Fruit fly (Drosophila melanogaster) whole organism, embryonic: Measurements from ENCODE around the gene lectin-28C.

Source experiments
- Aef1 ChIP-seq: fragments of 200-800 bp; sonication (Bioruptor generic); IDR thresholded peaks from 3 replicates; pipeline ENCODE4 v1.3.6; 2022; ENCODE audit warnings: missing biosample characterization, missing genetic modification characterization
- Atf3 ChIP-seq: fragments of 200-800 bp; sonication (Bioruptor generic); optimal IDR thresholded peaks from 3 replicates; lab custom pipeline; 2016; ENCODE audit warnings: missing biosample characterization, missing genetic modification characterization
- C15 ChIP-seq: fragments of 200-800 bp; sonication (Bioruptor generic); IDR thresholded peaks from 3 replicates; pipeline ENCODE4 v1.3.6; 2022; ENCODE audit warnings: missing biosample characterization, missing genetic modification characterization
- CG10321 ChIP-seq: fragments of 200-800 bp; sonication (Bioruptor generic); IDR thresholded peaks from 2 replicates; pipeline ENCODE4 v1.3.6; 2022; ENCODE audit warnings: missing biosample characterization, missing genetic modification characterization
- CG11504 ChIP-seq: fragments of 200-800 bp; sonication (Bioruptor generic); optimal IDR thresholded peaks from 3 replicates; lab custom pipeline; 2019; ENCODE audit warnings: missing biosample characterization, mild to moderate bottlenecking, missing genetic modification characterization, moderate library complexity
- CG12236 ChIP-seq: fragments of 200-800 bp; sonication (Bioruptor generic); optimal IDR thresholded peaks from 2 replicates; lab custom pipeline; 2016; ENCODE audit warnings: missing biosample characterization, missing genetic modification characterization
- CG12659 ChIP-seq: fragments of 200-800 bp; sonication (Bioruptor generic); optimal IDR thresholded peaks from 3 replicates; lab custom pipeline; 2017; ENCODE audit warnings: mild to moderate bottlenecking, missing biosample characterization, missing genetic modification reagents, missing genetic modification characterization
- CG13624 ChIP-seq: fragments of 200-800 bp; sonication (Bioruptor generic); optimal IDR thresholded peaks from 2 replicates; lab custom pipeline; 2016; ENCODE audit warnings: missing biosample characterization, missing genetic modification characterization
- CG14441 ChIP-seq: fragments of 200-800 bp; sonication (Bioruptor generic); IDR thresholded peaks from 2 replicates; pipeline ENCODE4 v1.3.6; 2022; ENCODE audit warnings: missing biosample characterization, missing genetic modification characterization
- CG17186 ChIP-seq: fragments of 200-800 bp; sonication (Bioruptor generic); optimal IDR thresholded peaks from 3 replicates; lab custom pipeline; 2017; ENCODE audit warnings: missing biosample characterization, missing genetic modification reagents, missing genetic modification characterization
- CG17361 ChIP-seq: fragments of 200-800 bp; sonication (Bioruptor generic); IDR thresholded peaks from 3 replicates; pipeline ENCODE4 v1.3.6; 2022; ENCODE audit warnings: missing biosample characterization, missing genetic modification characterization
- CG17802 ChIP-seq: fragments of 200-800 bp; sonication (Bioruptor generic); optimal IDR thresholded peaks from 2 replicates; lab custom pipeline; 2018; ENCODE audit warnings: missing biosample characterization, mild to moderate bottlenecking, missing genetic modification characterization, moderate library complexity
- CG18619 ChIP-seq: fragments of 200-800 bp; sonication (Bioruptor generic); optimal IDR thresholded peaks from 3 replicates; lab custom pipeline; 2017; ENCODE audit warnings: missing biosample characterization, mild to moderate bottlenecking, missing genetic modification characterization
- CG30431 ChIP-seq: fragments of 200-800 bp; sonication (Bioruptor generic); optimal IDR thresholded peaks from 2 replicates; lab custom pipeline; 2017; ENCODE audit warnings: missing biosample characterization, missing genetic modification characterization
- CG31388 ChIP-seq: fragments of 200-800 bp; sonication (Bioruptor generic); optimal IDR thresholded peaks from 2 replicates; lab custom pipeline; 2016; ENCODE audit warnings: missing biosample characterization, missing genetic modification characterization
- CG32767 ChIP-seq: fragments of 200-800 bp; sonication (Bioruptor generic); IDR thresholded peaks from 2 replicates; pipeline ENCODE4 v1.3.6; 2022; ENCODE audit warnings: missing biosample characterization, missing genetic modification characterization
- CG32772 ChIP-seq: fragments of 200-800 bp; sonication (Bioruptor generic); IDR thresholded peaks from 2 replicates; pipeline ENCODE4 v1.3.6; 2022; ENCODE audit warnings: missing biosample characterization, missing genetic modification characterization
- CG6791 ChIP-seq: fragments of 200-800 bp; sonication (Bioruptor generic); IDR thresholded peaks from 3 replicates; pipeline ENCODE4 v1.3.6; 2022; ENCODE audit warnings: missing biosample characterization, missing genetic modification characterization; ENCODE audit not compliant: partially characterized antibody
- CG7271 ChIP-seq: fragments of 200-800 bp; sonication (Bioruptor generic); optimal IDR thresholded peaks from 2 replicates; lab custom pipeline; 2018; ENCODE audit warnings: missing biosample characterization, mild to moderate bottlenecking, missing genetic modification characterization, moderate library complexity
- CG7963 ChIP-seq: fragments of 200-800 bp; sonication (Bioruptor generic); IDR thresholded peaks from 3 replicates; pipeline ENCODE4 v1.3.6; 2022; ENCODE audit warnings: missing biosample characterization, missing genetic modification characterization; ENCODE audit not compliant: partially characterized antibody
- CG8924 ChIP-seq: fragments of 200-800 bp; optimal IDR thresholded peaks from 3 replicates; lab custom pipeline; 2019; ENCODE audit warnings: missing biosample characterization, mild to moderate bottlenecking, missing genetic modification characterization, moderate library complexity
- CG9215 ChIP-seq: fragments of 200-800 bp; sonication (Bioruptor generic); IDR thresholded peaks from 2 replicates; pipeline ENCODE4 v1.3.6; 2022; ENCODE audit warnings: missing biosample characterization, missing genetic modification characterization
- CG9932 ChIP-seq: fragments of 200-800 bp; sonication (Bioruptor generic); IDR thresholded peaks from 2 replicates; pipeline ENCODE4 v1.3.6; 2022; ENCODE audit warnings: missing biosample characterization, missing genetic modification characterization
- CHES-1-like ChIP-seq: fragments of 200-800 bp; sonication (Bioruptor generic); optimal IDR thresholded peaks from 2 replicates; lab custom pipeline; 2016; ENCODE audit warnings: missing biosample characterization, missing genetic modification characterization
- Dip3 ChIP-seq: fragments of 200-800 bp; sonication (Bioruptor generic); optimal IDR thresholded peaks from 3 replicates; lab custom pipeline; 2016; ENCODE audit warnings: missing biosample characterization, missing genetic modification characterization
- ERR ChIP-seq: fragments of 200-800 bp; sonication (Bioruptor generic); optimal IDR thresholded peaks from 2 replicates; lab custom pipeline; 2016; ENCODE audit warnings: missing biosample characterization, missing genetic modification characterization
- Gug ChIP-seq: fragments of 200-800 bp; sonication (Bioruptor generic); IDR thresholded peaks from 4 replicates; pipeline ENCODE4 v1.3.6; 2022; ENCODE audit warnings: missing biosample characterization, missing genetic modification characterization
- H2.0 ChIP-seq: fragments of 200-800 bp; sonication (Bioruptor generic); IDR thresholded peaks from 2 replicates; pipeline ENCODE4 v1.3.6; 2022; ENCODE audit warnings: missing biosample characterization, missing genetic modification characterization
- Hand ChIP-seq: fragments of 200-800 bp; sonication (Bioruptor generic); optimal IDR thresholded peaks from 2 replicates; lab custom pipeline; 2017; ENCODE audit warnings: mild to moderate bottlenecking, missing biosample characterization, missing genetic modification reagents, missing genetic modification characterization
- Hmx ChIP-seq: fragments of 200-800 bp; sonication (Bioruptor generic); optimal IDR thresholded peaks from 2 replicates; lab custom pipeline; 2016; ENCODE audit warnings: missing biosample characterization, missing genetic modification characterization
- Kr ChIP-seq: fragments of 200-800 bp; sonication (Bioruptor generic); optimal IDR thresholded peaks from 2 replicates; lab custom pipeline; 2017; ENCODE audit warnings: missing biosample characterization, mild to moderate bottlenecking, missing genetic modification characterization
- NC2α ChIP-seq: fragments of 200-800 bp; sonication (Bioruptor generic); optimal IDR thresholded peaks from 2 replicates; lab custom pipeline; 2016; ENCODE audit warnings: missing biosample characterization, missing genetic modification characterization
- Nf-YA ChIP-seq: fragments of 200-800 bp; sonication (Bioruptor generic); IDR thresholded peaks from 2 replicates; pipeline ENCODE4 v1.3.6; 2022; ENCODE audit warnings: missing biosample characterization, missing genetic modification characterization
- Oaz ChIP-seq: fragments of 200-800 bp; sonication (Bioruptor generic); IDR thresholded peaks from 2 replicates; pipeline ENCODE4 v1.3.6; 2022; ENCODE audit warnings: missing biosample characterization, missing genetic modification characterization
- Scr ChIP-seq: fragments of 200-800 bp; sonication (Bioruptor generic); IDR thresholded peaks from 2 replicates; pipeline ENCODE4 v1.3.6; 2022; ENCODE audit warnings: missing biosample characterization, missing genetic modification characterization; ENCODE audit not compliant: partially characterized antibody
- Xrp1 ChIP-seq: fragments of 200-800 bp; sonication (Bioruptor generic); IDR thresholded peaks from 2 replicates; pipeline ENCODE4 v1.3.6; 2022; ENCODE audit warnings: missing biosample characterization, missing genetic modification characterization
- ato ChIP-seq: fragments of 200-800 bp; sonication (Bioruptor generic); IDR thresholded peaks from 2 replicates; pipeline ENCODE4 v1.3.6; 2022; ENCODE audit warnings: missing biosample characterization, missing genetic modification characterization; ENCODE audit not compliant: partially characterized antibody
- chm ChIP-seq: fragments of 200-800 bp; sonication (Bioruptor generic); IDR thresholded peaks from 2 replicates; pipeline ENCODE4 v1.3.6; 2022; ENCODE audit warnings: missing biosample characterization, missing genetic modification characterization
- chn ChIP-seq: fragments of 200-800 bp; sonication (Bioruptor generic); optimal IDR thresholded peaks from 2 replicates; lab custom pipeline; 2016; ENCODE audit warnings: missing biosample characterization, missing genetic modification characterization
- dan ChIP-seq: fragments of 200-800 bp; sonication (Bioruptor generic); IDR thresholded peaks from 2 replicates; pipeline ENCODE4 v1.3.6; 2022; ENCODE audit warnings: missing biosample characterization, missing genetic modification characterization
- esg ChIP-seq: fragments of 200-800 bp; sonication (Bioruptor generic); conservative IDR thresholded peaks from 2 replicates; pipeline ENCODE4 v1.3.6; 2022; ENCODE audit warnings: missing biosample characterization, missing genetic modification characterization
- exex ChIP-seq: fragments of 200-800 bp; sonication (Bioruptor generic); optimal IDR thresholded peaks from 4 replicates; lab custom pipeline; 2018; ENCODE audit warnings: missing biosample characterization, mild to moderate bottlenecking, missing genetic modification characterization, moderate library complexity
- gfzf ChIP-seq: fragments of 200-800 bp; sonication (Bioruptor generic); optimal IDR thresholded peaks from 2 replicates; lab custom pipeline; 2016; ENCODE audit warnings: missing biosample characterization, mild to moderate bottlenecking, missing genetic modification characterization, moderate library complexity
- hth ChIP-seq: fragments of >200 bp; optimal IDR thresholded peaks from 2 replicates; lab custom pipeline; 2017; ENCODE audit warnings: inconsistent platforms
- insv ChIP-seq, 2 experiments: fragments of 200-800 bp; sonication (Bioruptor generic); optimal IDR thresholded peaks; 3 replicates each; lab custom pipeline; 2016 to 2018; ENCODE audit warnings: missing biosample characterization in 2 of 2, missing genetic modification characterization in 2 of 2
- luna ChIP-seq: fragments of 200-800 bp; sonication (Bioruptor generic); optimal IDR thresholded peaks from 2 replicates; lab custom pipeline; 2016; ENCODE audit warnings: missing biosample characterization, missing genetic modification characterization
- mld ChIP-seq: fragments of 200-800 bp; sonication (Bioruptor generic); IDR thresholded peaks from 3 replicates; pipeline ENCODE4 v1.3.6; 2022; ENCODE audit warnings: missing biosample characterization, missing genetic modification characterization; ENCODE audit not compliant: partially characterized antibody
- row ChIP-seq: fragments of 200-800 bp; sonication (Bioruptor generic); IDR thresholded peaks from 3 replicates; pipeline ENCODE4 v1.3.6; 2022; ENCODE audit warnings: missing biosample characterization, missing genetic modification characterization
- unc-4 ChIP-seq: fragments of 200-800 bp; sonication (Bioruptor generic); IDR thresholded peaks from 2 replicates; pipeline ENCODE4 v1.3.6; 2022; ENCODE audit warnings: missing biosample characterization, missing genetic modification characterization; ENCODE audit not compliant: partially characterized antibody
- vnd ChIP-seq: fragments of 200-800 bp; sonication (Bioruptor generic); IDR thresholded peaks from 3 replicates; pipeline ENCODE4 v1.3.6; 2022; ENCODE audit warnings: missing biosample characterization, missing genetic modification characterization; ENCODE audit not compliant: partially characterized antibody
- zen2 ChIP-seq: fragments of 200-800 bp; sonication (Bioruptor generic); IDR thresholded peaks from 3 replicates; pipeline ENCODE4 v1.3.6; 2022; ENCODE audit warnings: missing biosample characterization, missing genetic modification characterization; ENCODE audit not compliant: partially characterized antibody

lectin-28C gene

DNA sequence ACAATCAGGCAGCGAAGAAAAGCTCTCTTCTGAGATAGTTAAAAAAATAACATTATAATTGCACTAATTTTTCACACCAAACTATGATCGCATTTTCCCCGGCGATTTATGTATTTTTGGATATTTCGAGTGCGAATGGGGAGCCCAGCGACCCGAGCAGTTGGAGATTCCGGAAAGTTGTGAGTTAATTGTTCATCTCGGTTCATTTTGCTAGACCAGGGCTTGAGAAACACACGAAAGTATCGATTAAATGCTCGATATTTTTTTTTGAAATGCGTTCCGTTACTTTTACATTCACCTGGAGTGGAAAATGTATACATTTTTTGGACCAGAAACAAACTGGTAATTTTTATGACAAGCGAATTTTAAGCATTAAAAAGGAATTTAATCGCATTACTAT, 46.4 kb upstream of the lectin-28C start, which contains the start of gene Cdc14 (continued):
- TF ChIP-seq Hand (GFP tag; lab: Kevin White, UChicago): no peak
- TF ChIP-seq row (GFP tag; lab: Robert Waterston, UW): 0 out of 3 replicates have a peak, but pooled peaks have one; percentile 30
- TF ChIP-seq CHES-1-like (GFP tag; lab: Kevin White, UChicago): no peak
- TF ChIP-seq Xrp1 (GFP tag; lab: Robert Waterston, UW): no peak
- peak; percentile 45; the same call in 2 of the 3 replicates for TF ChIP-seq CG6791 (GFP tag; lab: Robert Waterston, UW)
- TF ChIP-seq Atf3 (GFP tag; lab: Kevin White, UChicago): no peak
- no peak for TF ChIP-seq CG31388
- TF ChIP-seq Scr (GFP tag; lab: Robert Waterston, UW): peak; percentile 45
- no peak for TF ChIP-seq insv (GFP tag; optimal IDR thresholded peaks at IDR 0.05; lab: Kevin White, UChicago)
- TF ChIP-seq CG12236 (GFP tag; lab: Kevin White, UChicago): peak; percentile 57
- no peak for TF ChIP-seq H2.0 (GFP tag; lab: Robert Waterston, UW)
- no peak for TF ChIP-seq C15
- TF ChIP-seq CG32772 (GFP tag; lab: Robert Waterston, UW): no peak
- peak; percentile 35; the same call in 1 of the 2 replicates for TF ChIP-seq CG9932 (GFP tag; lab: Robert Waterston, UW)
- TF ChIP-seq CG12659 (GFP tag; lab: Kevin White, UChicago): peak; percentile 3
- TF ChIP-seq CG7271 (tag; lab: Kevin White, UChicago): no peak
- TF ChIP-seq CG17361 (GFP tag; lab: Robert Waterston, UW): no peak
- no peak for TF ChIP-seq mld (GFP tag; lab: Robert Waterston, UW)
- no peak for TF ChIP-seq hth
- TF ChIP-seq Aef1 (GFP tag; lab: Robert Waterston, UW): no peak
- TF ChIP-seq Kr (GFP tag; lab: Kevin White, UChicago): no peak
- peak; percentile 53; the same call in 1 of the 3 replicates for TF ChIP-seq zen2 (GFP tag; lab: Robert Waterston, UW)
- TF ChIP-seq exex (tag; lab: Kevin White, UChicago): no peak
- TF ChIP-seq CG17186 (GFP tag; lab: Kevin White, UChicago): peak; percentile 18
- no peak for TF ChIP-seq CG14441 (GFP tag; lab: Robert Waterston, UW)
- peak; percentile 61 for TF ChIP-seq unc-4 (GFP tag; lab: Robert Waterston, UW)
- TF ChIP-seq Dip3 (GFP tag; lab: Kevin White, UChicago): no peak
- TF ChIP-seq Hmx (GFP tag; lab: Kevin White, UChicago): no peak
- TF ChIP-seq CG18619 (GFP tag; lab: Kevin White, UChicago): no peak
- TF ChIP-seq ERR (GFP tag; lab: Kevin White, UChicago): peak; percentile 30
- TF ChIP-seq CG8924 (tag; lab: Kevin White, UChicago): peak; percentile 16
- TF ChIP-seq ato (GFP tag; lab: Robert Waterston, UW): peak; percentile 44; the same call in 1 of the 2 replicates
- TF ChIP-seq luna (GFP tag; lab: Kevin White, UChicago): no peak
- TF ChIP-seq Oaz (GFP tag; lab: Robert Waterston, UW): no peak
- no peak for TF ChIP-seq Gug
- TF ChIP-seq CG11504: no peak
- no peak for TF ChIP-seq dan
- TF ChIP-seq CG17802: no peak
- no peak for TF ChIP-seq NC2α (GFP tag; lab: Kevin White, UChicago)
- peak; percentile 42; the same call in 2 of the 3 replicates for TF ChIP-seq CG7963 (GFP tag; lab: Robert Waterston, UW)
- no peak for TF ChIP-seq CG9215 (GFP tag; lab: Robert Waterston, UW)
- no peak for TF ChIP-seq CG30431 (GFP tag; lab: Kevin White, UChicago)
- 0 out of 3 replicates have a peak, but pooled peaks have one; percentile 34 for TF ChIP-seq vnd (GFP tag; lab: Robert Waterston, UW)
- peak; percentile 3 for TF ChIP-seq CG13624 (GFP tag; lab: Kevin White, UChicago)
- TF ChIP-seq chm (GFP tag; lab: Robert Waterston, UW): peak; percentile 43; the same call in 1 of the 2 replicates
- TF ChIP-seq esg (GFP tag; lab: Robert Waterston, UW): no peak
- TF ChIP-seq chn (GFP tag; lab: Kevin White, UChicago): no peak
- no peak for TF ChIP-seq Nf-YA (GFP tag; lab: Robert Waterston, UW)
- TF ChIP-seq gfzf (GFP tag; lab: Kevin White, UChicago): no peak
- TF ChIP-seq CG10321 (GFP tag; lab: Robert Waterston, UW): no peak
- no peak for TF ChIP-seq CG32767 (GFP tag; lab: Robert Waterston, UW)
